Worm (Caenorhabditis elegans) whole organism, L2 larva: ENCODE results near the gene taf-11.1.

Experiments used
- alr-1 ChIP-seq: fragments of 150-350 bp; optimal IDR thresholded peaks from 2 replicates; lab custom pipeline; 2014; ENCODE audit warnings: missing biosample characterization, missing genetic modification characterization
- ceh-16 ChIP-seq: fragments of 150-350 bp; optimal IDR thresholded peaks from 2 replicates; lab custom pipeline; 2014; ENCODE audit warnings: missing biosample characterization, missing genetic modification characterization
- gmeb-1 ChIP-seq: fragments of 150-350 bp; optimal IDR thresholded peaks from 2 replicates; lab custom pipeline; 2014; ENCODE audit warnings: missing biosample characterization, missing genetic modification characterization
- nhr-25 ChIP-seq: fragments of 150-350 bp; sonication (generic microtip); optimal IDR thresholded peaks from 3 replicates; lab custom pipeline; 2014; ENCODE audit warnings: missing biosample characterization, missing genetic modification characterization
- unc-62 ChIP-seq: fragments of 150-350 bp; optimal IDR thresholded peaks from 2 replicates; lab custom pipeline; 2014; ENCODE audit warnings: missing biosample characterization, missing genetic modification reagents, missing genetic modification characterization
- ztf-1 ChIP-seq: fragments of 200-800 bp; sonication (Bioruptor generic); conservative IDR thresholded peaks from 2 replicates; pipeline ENCODE4 v1.3.6; 2022; ENCODE audit warnings: missing genetic modification characterization, missing compliant biosample characterization
- ztf-11 ChIP-seq: sonication (generic microtip); optimal IDR thresholded peaks from 2 replicates; lab custom pipeline; 2017; ENCODE audit warnings: missing biosample characterization, missing genetic modification characterization

The taf-11.1 gene

ce11 chrX:4303200-4303599 is 48.2 kb downstream of the taf-11.1 start:
- TF ChIP-seq ceh-16 (tag; lab: Kevin White, UChicago), result no peak
- TF ChIP-seq alr-1 (tag; lab: Kevin White, UChicago), result no peak
- TF ChIP-seq ztf-11, result no peak
- TF ChIP-seq unc-62 (GFP tag; lab: Kevin White, UChicago), result no peak
- TF ChIP-seq gmeb-1, result no peak
- no peak for TF ChIP-seq nhr-25 (tag; lab: Kevin White, UChicago)
- no peak for TF ChIP-seq ztf-1
